Worm (Caenorhabditis elegans) whole organism, L2 larva: Measurements from ENCODE around the gene cul-5.

Source experiments
- C34F6.9 ChIP-seq: fragments of 150-350 bp; optimal IDR thresholded peaks from 2 replicates; lab custom pipeline; 2014; ENCODE audit warnings: missing biosample characterization, missing genetic modification characterization
- R02D3.7 ChIP-seq: fragments of 150-350 bp; optimal IDR thresholded peaks from 2 replicates; lab custom pipeline; 2014; ENCODE audit warnings: missing biosample characterization, missing genetic modification characterization
- Y55F3AM.14 ChIP-seq: fragments of 200-800 bp; sonication (Bioruptor generic); optimal IDR thresholded peaks from 2 replicates; lab custom pipeline; 2018; ENCODE audit warnings: mild to moderate bottlenecking, missing genetic modification characterization, missing compliant biosample characterization
- alr-1 ChIP-seq: fragments of 150-350 bp; optimal IDR thresholded peaks from 2 replicates; lab custom pipeline; 2014; ENCODE audit warnings: missing biosample characterization, missing genetic modification characterization
- aly-2 ChIP-seq: fragments of 150-350 bp; optimal IDR thresholded peaks from 2 replicates; lab custom pipeline; 2014; ENCODE audit warnings: missing biosample characterization, missing genetic modification characterization
- ceh-16 ChIP-seq: fragments of 150-350 bp; optimal IDR thresholded peaks from 2 replicates; lab custom pipeline; 2014; ENCODE audit warnings: missing biosample characterization, missing genetic modification characterization
- ceh-82 ChIP-seq: fragments of 150-350 bp; optimal IDR thresholded peaks from 2 replicates; lab custom pipeline; 2014; ENCODE audit warnings: missing biosample characterization, missing genetic modification characterization
- crh-2 ChIP-seq: sonication (generic microtip); optimal IDR thresholded peaks from 2 replicates; lab custom pipeline; 2017; ENCODE audit warnings: missing biosample characterization, missing genetic modification characterization
- egl-27 ChIP-seq: sonication (generic microtip); optimal IDR thresholded peaks from 3 replicates; lab custom pipeline; 2017; ENCODE audit warnings: missing biosample characterization, missing genetic modification reagents, missing genetic modification characterization
- elt-1 ChIP-seq: fragments of 150-350 bp; optimal IDR thresholded peaks from 2 replicates; lab custom pipeline; 2014; ENCODE audit warnings: missing biosample characterization, missing genetic modification characterization
- elt-3 ChIP-seq: sonication (generic microtip); optimal IDR thresholded peaks from 2 replicates; lab custom pipeline; 2017; ENCODE audit warnings: missing biosample characterization, missing genetic modification characterization
- fos-1 ChIP-seq: fragments of 150-350 bp; optimal IDR thresholded peaks from 2 replicates; lab custom pipeline; 2014; ENCODE audit warnings: missing biosample characterization, missing genetic modification characterization
- gmeb-1 ChIP-seq: fragments of 150-350 bp; optimal IDR thresholded peaks from 2 replicates; lab custom pipeline; 2014; ENCODE audit warnings: missing biosample characterization, missing genetic modification characterization
- lin-13 ChIP-seq: fragments of 150-350 bp; optimal IDR thresholded peaks from 2 replicates; lab custom pipeline; 2014; ENCODE audit warnings: missing biosample characterization, missing genetic modification reagents, missing genetic modification characterization
- lsy-2 ChIP-seq, 2 experiments: fragments of 150-350 bp in 1 of 2; sonication (generic microtip) in 1 of 2; optimal IDR thresholded peaks; 2 replicates each; lab custom pipeline; 2014 to 2017; ENCODE audit warnings: missing biosample characterization in 2 of 2, missing genetic modification characterization in 2 of 2
- mab-5 ChIP-seq: fragments of 150-350 bp; optimal IDR thresholded peaks from 2 replicates; lab custom pipeline; 2014; ENCODE audit warnings: missing biosample characterization, missing genetic modification characterization
- mbf-1 ChIP-seq: sonication (generic microtip); optimal IDR thresholded peaks from 2 replicates; lab custom pipeline; 2017; ENCODE audit warnings: missing biosample characterization, missing genetic modification characterization
- mdl-1 ChIP-seq, 2 experiments: fragments of 150-350 bp in 1 of 2; sonication (generic microtip) in 1 of 2; optimal IDR thresholded peaks; 2 replicates each; lab custom pipeline; 2017; ENCODE audit warnings: missing biosample characterization in 2 of 2, missing genetic modification characterization in 2 of 2
- nhr-10 ChIP-seq: sonication (generic microtip); optimal IDR thresholded peaks from 2 replicates; lab custom pipeline; 2017; ENCODE audit warnings: missing biosample characterization, missing genetic modification characterization
- nhr-11 ChIP-seq: fragments of 150-350 bp; optimal IDR thresholded peaks from 2 replicates; lab custom pipeline; 2014; ENCODE audit warnings: missing biosample characterization, missing genetic modification characterization
- nhr-12 ChIP-seq: fragments of 150-350 bp; optimal IDR thresholded peaks from 2 replicates; lab custom pipeline; 2014; ENCODE audit warnings: missing biosample characterization, missing genetic modification characterization
- nhr-129 ChIP-seq: fragments of 150-350 bp; optimal IDR thresholded peaks from 2 replicates; lab custom pipeline; 2014; ENCODE audit warnings: missing biosample characterization, missing genetic modification characterization
- nhr-21 ChIP-seq: fragments of 150-350 bp; optimal IDR thresholded peaks from 2 replicates; lab custom pipeline; 2014; ENCODE audit warnings: missing biosample characterization, missing genetic modification characterization
- nhr-23 ChIP-seq: fragments of 150-350 bp; optimal IDR thresholded peaks from 2 replicates; lab custom pipeline; 2014; ENCODE audit warnings: missing biosample characterization, missing genetic modification reagents, missing genetic modification characterization
- nhr-237 ChIP-seq: fragments of 150-350 bp; optimal IDR thresholded peaks from 2 replicates; lab custom pipeline; 2014; ENCODE audit warnings: missing biosample characterization, missing genetic modification characterization
- nhr-25 ChIP-seq: fragments of 150-350 bp; sonication (generic microtip); optimal IDR thresholded peaks from 3 replicates; lab custom pipeline; 2014; ENCODE audit warnings: missing biosample characterization, missing genetic modification characterization
- nhr-6 ChIP-seq: fragments of 150-350 bp; optimal IDR thresholded peaks from 2 replicates; lab custom pipeline; 2014; ENCODE audit warnings: missing biosample characterization, missing genetic modification characterization
- peb-1 ChIP-seq: fragments of 150-350 bp; optimal IDR thresholded peaks from 2 replicates; lab custom pipeline; 2014; ENCODE audit warnings: missing biosample characterization, missing genetic modification characterization
- skn-1 ChIP-seq: sonication (generic microtip); optimal IDR thresholded peaks from 2 replicates; lab custom pipeline; 2017; ENCODE audit warnings: missing biosample characterization, missing genetic modification characterization
- sma-3 ChIP-seq: sonication (generic microtip); optimal IDR thresholded peaks from 2 replicates; lab custom pipeline; 2016; ENCODE audit warnings: missing genetic modification reagents, missing genetic modification characterization, missing compliant biosample characterization
- sma-9 ChIP-seq, 2 experiments: fragments of 150-350 bp in 1 of 2; sonication (generic microtip) in 1 of 2; optimal IDR thresholded peaks; 2 replicates each; lab custom pipeline; 2014 to 2016; ENCODE audit warnings: missing genetic modification characterization in 2 of 2, mild to moderate bottlenecking in 1 of 2, missing biosample characterization in 1 of 2, missing compliant biosample characterization in 1 of 2, missing genetic modification reagents in 1 of 2, moderate library complexity in 1 of 2
- unc-39 ChIP-seq: fragments of 150-350 bp; optimal IDR thresholded peaks from 2 replicates; lab custom pipeline; 2014; ENCODE audit warnings: missing biosample characterization, missing genetic modification characterization
- unc-55 ChIP-seq: fragments of 150-350 bp; sonication (generic microtip); optimal IDR thresholded peaks from 3 replicates; lab custom pipeline; 2014; ENCODE audit warnings: missing biosample characterization, missing genetic modification reagents, missing genetic modification characterization
- zag-1 ChIP-seq: fragments of 150-350 bp; optimal IDR thresholded peaks from 2 replicates; lab custom pipeline; 2014; ENCODE audit warnings: missing biosample characterization, missing genetic modification characterization
- ztf-1 ChIP-seq: fragments of 200-800 bp; sonication (Bioruptor generic); conservative IDR thresholded peaks from 2 replicates; pipeline ENCODE4 v1.3.6; 2022; ENCODE audit warnings: missing genetic modification characterization, missing compliant biosample characterization
- ztf-11 ChIP-seq: sonication (generic microtip); optimal IDR thresholded peaks from 2 replicates; lab custom pipeline; 2017; ENCODE audit warnings: missing biosample characterization, missing genetic modification characterization

cul-5 gene

DNA sequence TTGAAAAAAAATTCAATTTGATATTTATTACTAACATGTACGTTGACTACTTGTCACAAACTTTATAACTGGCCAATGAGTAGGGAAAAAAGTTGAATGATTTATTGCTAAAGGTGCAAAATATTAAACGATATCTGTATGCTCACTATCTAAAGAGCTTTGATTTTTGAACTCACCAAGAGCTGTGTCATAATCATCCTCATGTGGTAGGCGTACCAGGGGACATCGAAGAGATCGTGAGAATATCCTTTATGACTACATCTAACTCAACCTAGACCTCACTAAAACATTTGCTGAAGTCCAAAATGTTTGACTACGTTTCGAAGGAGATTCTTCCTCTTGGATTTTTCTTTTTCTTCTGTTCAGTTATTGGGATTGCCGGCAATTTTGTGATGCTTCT is 27.1 kb upstream of the cul-5 start, which contains the start of gene srsx-28:
Gene srsx-28 (plus strand): TSS at position 301 of the 400 bp plus-strand sequence.
- TF ChIP-seq gmeb-1 (no peak), nhr-237 (tag; lab: Kevin White, UChicago) (no peak), alr-1 (no peak), mbf-1 (tag; lab: Kevin White, UChicago) (no peak)
- TF ChIP-seq, all 48 proteins: peak for 0

DNA sequence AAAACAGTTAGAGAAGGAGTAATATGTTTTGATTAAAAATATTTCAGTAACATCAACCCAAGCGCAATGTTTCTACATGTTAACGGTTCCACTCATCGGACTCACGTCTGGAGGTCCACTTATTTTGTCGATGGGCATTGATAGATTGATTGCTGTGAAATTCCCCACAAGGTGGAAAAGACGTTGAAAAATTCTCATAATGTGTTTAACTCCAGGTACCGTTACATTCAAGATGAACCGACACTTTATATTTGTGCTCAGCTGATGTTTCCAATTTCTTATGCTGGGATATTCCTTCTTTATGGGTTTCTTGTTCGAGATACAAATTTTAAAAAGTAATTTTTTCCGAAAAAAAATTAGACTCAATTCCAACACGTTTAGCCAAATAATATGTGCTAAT is 26.3 kb upstream of the cul-5 start:
- TF ChIP-seq lin-13 (GFP tag; lab: Kevin White, UChicago) (no peak), crh-2 (tag; lab: Kevin White, UChicago) (no peak), zag-1 (tag; lab: Kevin White, UChicago) (no peak), ztf-1 (GFP tag; lab: Robert Waterston, UW) (no peak), ceh-82 (tag; lab: Kevin White, UChicago) (no peak)

DNA sequence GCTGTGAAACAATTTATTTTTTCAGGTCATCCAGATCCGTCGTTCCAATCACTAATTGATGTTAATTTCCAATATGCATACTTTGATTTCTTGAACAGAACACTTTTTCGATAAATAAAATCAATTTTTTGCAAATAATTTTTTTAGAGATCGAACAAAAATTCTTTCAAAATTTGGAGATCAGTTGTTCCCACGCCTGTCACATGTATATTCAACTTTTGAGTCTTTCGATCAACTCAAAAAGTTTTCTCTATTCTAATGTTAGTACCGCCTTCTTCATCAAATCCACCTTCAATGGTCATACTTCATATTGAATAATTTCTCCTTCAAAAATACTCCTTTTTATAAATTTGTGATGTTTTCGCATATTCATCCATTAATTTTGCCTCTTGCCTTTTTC is 24.6 kb upstream of the cul-5 start, which contains the start of gene srsx-29:
Gene srsx-29 (plus strand): TSS at position 301 of the 400 bp plus-strand sequence.
- TF ChIP-seq nhr-12 (no peak), sma-9 (GFP tag; optimal IDR thresholded peaks at IDR 0.05; lab: Kevin White, UChicago) (no peak), sma-9 (tag; optimal IDR thresholded peaks at IDR 0.05; lab: Kevin White, UChicago) (no peak), mdl-1 (tag; optimal IDR thresholded peaks at IDR 0.05; lab: Kevin White, UChicago) (no peak), ceh-16 (tag; lab: Kevin White, UChicago) (no peak), unc-55 (GFP tag; lab: Kevin White, UChicago) (no peak), nhr-11 (no peak), fos-1 (tag; lab: Kevin White, UChicago) (no peak), lin-13 (GFP tag; lab: Kevin White, UChicago) (no peak), egl-27 (tag; lab: Kevin White, UChicago) (no peak), ztf-11 (no peak), Y55F3AM.14 (no peak), lsy-2 (tag; optimal IDR thresholded peaks at IDR 0.05; lab: Kevin White, UChicago) (no peak), C34F6.9 (no peak), nhr-237 (tag; lab: Kevin White, UChicago) (no peak), elt-1 (no peak), gmeb-1 (no peak), elt-3 (tag; lab: Kevin White, UChicago) (no peak), skn-1 (tag; lab: Kevin White, UChicago) (no peak), nhr-129 (no peak), zag-1 (tag; lab: Kevin White, UChicago) (no peak)

DNA sequence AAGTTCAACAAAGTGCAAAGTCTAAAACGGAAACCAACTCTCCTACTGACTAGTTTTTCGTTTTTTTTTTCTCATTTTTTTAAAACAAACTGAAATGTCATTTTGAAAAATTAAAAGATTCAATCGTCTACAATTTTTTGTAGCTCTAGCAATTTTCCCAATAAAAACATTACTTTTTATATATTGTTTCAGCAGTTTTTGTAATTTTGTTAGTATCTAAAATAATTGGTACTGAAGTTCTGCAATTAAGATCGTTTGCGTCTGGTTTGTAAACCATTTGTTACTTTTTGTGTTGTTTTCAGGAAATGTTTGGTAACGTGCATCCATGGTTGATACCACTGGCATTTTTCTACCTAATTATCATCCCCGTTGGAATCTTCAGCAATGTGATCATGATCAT is 20.8 kb upstream of the cul-5 start, which contains the start of gene srsx-30:
Gene srsx-30 (plus strand): TSS at position 301 of the 400 bp plus-strand sequence.
- TF ChIP-seq C34F6.9, result no peak
- TF ChIP-seq R02D3.7 (tag; lab: Kevin White, UChicago), result no peak
- no peak for TF ChIP-seq gmeb-1
- no peak for TF ChIP-seq nhr-21 (tag; lab: Kevin White, UChicago)
- no peak for TF ChIP-seq mab-5 (tag; lab: Kevin White, UChicago)
- no peak for TF ChIP-seq nhr-12
- TF ChIP-seq nhr-129, result no peak
- no peak for TF ChIP-seq ceh-82 (tag; lab: Kevin White, UChicago)
- TF ChIP-seq lin-13 (GFP tag; lab: Kevin White, UChicago), result no peak
- TF ChIP-seq nhr-10 (tag; lab: Kevin White, UChicago), result no peak
- no peak for TF ChIP-seq peb-1
- TF ChIP-seq nhr-25, result no peak
- no peak for TF ChIP-seq nhr-6 (tag; lab: Kevin White, UChicago)
- TF ChIP-seq lsy-2 (tag; optimal IDR thresholded peaks at IDR 0.05; lab: Kevin White, UChicago), result no peak
- TF ChIP-seq sma-3 (GFP tag; lab: Kevin White, UChicago), result no peak
- TF ChIP-seq aly-2 (tag; lab: Kevin White, UChicago), result no peak
- TF ChIP-seq nhr-237 (tag; lab: Kevin White, UChicago), result no peak
- no peak for TF ChIP-seq unc-39

DNA sequence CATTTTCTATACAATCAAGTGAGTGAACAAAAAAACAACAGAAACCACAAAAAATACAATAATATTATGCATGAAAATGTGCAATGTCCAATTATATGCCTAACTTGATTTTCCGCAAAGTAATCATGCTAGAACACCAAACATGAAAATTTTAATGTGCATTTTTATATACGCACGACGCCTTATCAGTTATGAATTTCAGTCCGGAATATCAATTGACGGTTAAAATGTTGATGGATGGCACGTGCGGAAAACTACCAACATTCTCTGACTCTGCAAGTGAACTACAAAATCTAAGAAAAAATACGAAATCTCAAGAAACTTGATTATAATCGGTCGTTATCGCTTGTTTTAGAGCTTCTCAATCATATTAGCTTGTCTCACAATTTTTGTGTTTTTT is 19.4 kb upstream of the cul-5 start:
- TF ChIP-seq nhr-23 (tag; lab: Kevin White, UChicago) (no peak), sma-9 (GFP tag; optimal IDR thresholded peaks at IDR 0.05; lab: Kevin White, UChicago) (peak; percentile 36), sma-9 (tag; optimal IDR thresholded peaks at IDR 0.05; lab: Kevin White, UChicago) (no peak), fos-1 (tag; lab: Kevin White, UChicago) (peak; percentile 65)
